Worm (Caenorhabditis elegans) whole organism, L3 larva: ENCODE results near the gene T19H12.3.

ENCODE experiments used
- egl-27 ChIP-seq: sonication (generic microtip); optimal IDR thresholded peaks from 4 replicates; lab custom pipeline; 2017; ENCODE audit warnings: missing biosample characterization, missing genetic modification reagents, missing genetic modification characterization
- fos-1 ChIP-seq: fragments of 150-350 bp; optimal IDR thresholded peaks from 2 replicates; lab custom pipeline; 2014; ENCODE audit warnings: missing biosample characterization, missing genetic modification characterization
- lin-15B ChIP-seq: fragments of 150-350 bp; optimal IDR thresholded peaks from 2 replicates; lab custom pipeline; 2014; ENCODE audit warnings: missing biosample characterization, missing genetic modification characterization
- nfya-1 ChIP-seq: sonication (generic microtip); optimal IDR thresholded peaks from 2 replicates; lab custom pipeline; 2017; ENCODE audit warnings: missing genetic modification characterization, mild to moderate bottlenecking, missing compliant biosample characterization, antibody characterized with exemption, moderate library complexity; ENCODE audit not compliant: insufficient read depth
- nhr-76 ChIP-seq: fragments of 150-350 bp; sonication (generic microtip); optimal IDR thresholded peaks from 5 replicates; lab custom pipeline; 2014; ENCODE audit warnings: missing biosample characterization, missing genetic modification characterization
- unc-62 ChIP-seq: fragments of 150-350 bp; sonication (generic microtip); optimal IDR thresholded peaks from 4 replicates; lab custom pipeline; 2014; ENCODE audit warnings: missing biosample characterization, missing genetic modification reagents, missing genetic modification characterization
- ztf-11 ChIP-seq: fragments of 150-350 bp; optimal IDR thresholded peaks from 2 replicates; lab custom pipeline; 2014; ENCODE audit warnings: missing biosample characterization, missing genetic modification characterization

ce11 chrV:4871992-4872391 lies 13.5 kb upstream of the T19H12.3 start, which contains the start of gene srd-33:
- TF ChIP-seq fos-1 (tag; lab: Kevin White, UChicago) = no peak
- no peak for TF ChIP-seq ztf-11 (tag; lab: Kevin White, UChicago)
- no peak for TF ChIP-seq egl-27 (tag; lab: Kevin White, UChicago)
- TF ChIP-seq unc-62 (GFP tag; lab: Kevin White, UChicago) = no peak
- no peak for TF ChIP-seq lin-15B
- TF ChIP-seq nfya-1 = no peak
- no peak for TF ChIP-seq nhr-76
